Fruit fly (Drosophila melanogaster) whole organism, embryonic: ENCODE measurements around the gene DPCoAC.

ENCODE experiments used
- Adf1 ChIP-seq: fragments of 200-800 bp; sonication (Bioruptor generic); IDR thresholded peaks from 2 replicates; pipeline ENCODE4 v1.3.6; 2022; ENCODE audit warnings: missing biosample characterization, missing genetic modification characterization
- Antp ChIP-seq: fragments of 200-800 bp; sonication (Bioruptor generic); optimal IDR thresholded peaks from 3 replicates; lab custom pipeline; 2016; ENCODE audit warnings: missing biosample characterization, missing genetic modification characterization
- CG11504 ChIP-seq: fragments of 200-800 bp; sonication (Bioruptor generic); optimal IDR thresholded peaks from 3 replicates; lab custom pipeline; 2019; ENCODE audit warnings: missing biosample characterization, mild to moderate bottlenecking, missing genetic modification characterization, moderate library complexity
- CG12236 ChIP-seq: fragments of 200-800 bp; sonication (Bioruptor generic); optimal IDR thresholded peaks from 2 replicates; lab custom pipeline; 2016; ENCODE audit warnings: missing biosample characterization, missing genetic modification characterization
- CG15601 ChIP-seq: fragments of 200-800 bp; sonication (Bioruptor generic); optimal IDR thresholded peaks from 3 replicates; lab custom pipeline; 2019; ENCODE audit warnings: missing biosample characterization, mild to moderate bottlenecking, missing genetic modification characterization, moderate library complexity
- CG17186 ChIP-seq: fragments of 200-800 bp; sonication (Bioruptor generic); optimal IDR thresholded peaks from 3 replicates; lab custom pipeline; 2017; ENCODE audit warnings: missing biosample characterization, missing genetic modification reagents, missing genetic modification characterization
- CG17361 ChIP-seq: fragments of 200-800 bp; sonication (Bioruptor generic); IDR thresholded peaks from 3 replicates; pipeline ENCODE4 v1.3.6; 2022; ENCODE audit warnings: missing biosample characterization, missing genetic modification characterization
- CG2875 ChIP-seq: fragments of 200-800 bp; sonication (Bioruptor generic); optimal IDR thresholded peaks from 2 replicates; lab custom pipeline; 2017; ENCODE audit warnings: missing biosample characterization, mild to moderate bottlenecking, missing genetic modification characterization, missing genetic modification reagents
- CG3065 ChIP-seq: fragments of 200-800 bp; sonication (Bioruptor generic); optimal IDR thresholded peaks from 2 replicates; lab custom pipeline; 2016; ENCODE audit warnings: missing biosample characterization, missing genetic modification characterization
- CG3163 ChIP-seq: fragments of 200-800 bp; sonication (Bioruptor generic); optimal IDR thresholded peaks from 3 replicates; lab custom pipeline; 2016; ENCODE audit warnings: missing biosample characterization, missing genetic modification characterization
- CG3995 ChIP-seq: fragments of 200-800 bp; sonication (Bioruptor generic); optimal IDR thresholded peaks from 3 replicates; lab custom pipeline; 2016; ENCODE audit warnings: missing biosample characterization, missing genetic modification characterization
- CG4360 ChIP-seq: fragments of 200-800 bp; sonication (Bioruptor generic); IDR thresholded peaks from 2 replicates; pipeline ENCODE4 v1.3.6; 2022; ENCODE audit warnings: missing biosample characterization, missing genetic modification characterization
- CG4404 ChIP-seq: fragments of 200-800 bp; sonication (Bioruptor generic); IDR thresholded peaks from 2 replicates; pipeline ENCODE4 v1.3.6; 2022; ENCODE audit warnings: missing biosample characterization, missing genetic modification characterization
- CG4730 ChIP-seq: fragments of 200-800 bp; sonication (Bioruptor generic); IDR thresholded peaks from 2 replicates; pipeline ENCODE4 v1.3.6; 2022; ENCODE audit warnings: missing biosample characterization, missing genetic modification characterization
- CG5953 ChIP-seq: fragments of 200-800 bp; sonication (Bioruptor generic); IDR thresholded peaks from 2 replicates; pipeline ENCODE4 v1.3.6; 2022; ENCODE audit warnings: missing biosample characterization, missing genetic modification characterization
- CG6175 ChIP-seq: fragments of 200-800 bp; sonication (Bioruptor generic); IDR thresholded peaks from 3 replicates; pipeline ENCODE4 v1.3.6; 2022; ENCODE audit warnings: missing biosample characterization, missing genetic modification characterization
- CG7928 ChIP-seq: fragments of 200-800 bp; sonication (Bioruptor generic); optimal IDR thresholded peaks from 2 replicates; lab custom pipeline; 2017; ENCODE audit warnings: missing biosample characterization, mild to moderate bottlenecking, missing genetic modification characterization
- CG8089 ChIP-seq: fragments of 200-800 bp; sonication (Bioruptor generic); optimal IDR thresholded peaks from 3 replicates; lab custom pipeline; 2016; ENCODE audit warnings: missing biosample characterization, missing genetic modification characterization
- CG8478 ChIP-seq: fragments of >200 bp; optimal IDR thresholded peaks from 2 replicates; lab custom pipeline; 2018
- CG8944 ChIP-seq: fragments of 200-800 bp; sonication (Bioruptor generic); optimal IDR thresholded peaks from 3 replicates; lab custom pipeline; 2016; ENCODE audit warnings: missing biosample characterization, missing genetic modification characterization
- CG9727 ChIP-seq: fragments of 200-800 bp; sonication (Bioruptor generic); optimal IDR thresholded peaks from 3 replicates; lab custom pipeline; 2017; ENCODE audit warnings: missing biosample characterization, mild to moderate bottlenecking, missing genetic modification characterization
- CG9817 ChIP-seq: fragments of 200-800 bp; sonication (Bioruptor generic); optimal IDR thresholded peaks from 2 replicates; lab custom pipeline; 2018; ENCODE audit warnings: missing biosample characterization, mild to moderate bottlenecking, missing genetic modification characterization, moderate library complexity
- CG9932 ChIP-seq: fragments of 200-800 bp; sonication (Bioruptor generic); IDR thresholded peaks from 2 replicates; pipeline ENCODE4 v1.3.6; 2022; ENCODE audit warnings: missing biosample characterization, missing genetic modification characterization
- Dfd ChIP-seq, 2 experiments: fragments of >200 bp; optimal IDR thresholded peaks; 2 replicates each; lab custom pipeline; 2017; ENCODE audit warnings: missing biosample characterization in 2 of 2, missing genetic modification characterization in 2 of 2
- E2f1 ChIP-seq: fragments of 200-800 bp; sonication (Bioruptor generic); IDR thresholded peaks from 2 replicates; pipeline ENCODE4 v1.3.6; 2022; ENCODE audit warnings: missing biosample characterization, missing genetic modification characterization
- Gug ChIP-seq: fragments of 200-800 bp; sonication (Bioruptor generic); IDR thresholded peaks from 4 replicates; pipeline ENCODE4 v1.3.6; 2022; ENCODE audit warnings: missing biosample characterization, missing genetic modification characterization
- H2.0 ChIP-seq: fragments of 200-800 bp; sonication (Bioruptor generic); IDR thresholded peaks from 2 replicates; pipeline ENCODE4 v1.3.6; 2022; ENCODE audit warnings: missing biosample characterization, missing genetic modification characterization
- Hsf ChIP-seq: fragments of 200-800 bp; sonication (Bioruptor generic); optimal IDR thresholded peaks from 3 replicates; lab custom pipeline; 2016; ENCODE audit warnings: missing biosample characterization, missing genetic modification characterization
- MBD-R2 ChIP-seq: fragments of 200-800 bp; sonication (Bioruptor generic); IDR thresholded peaks from 2 replicates; pipeline ENCODE4 v1.3.6; 2022; ENCODE audit warnings: missing biosample characterization, missing genetic modification characterization
- Mes4 ChIP-seq: fragments of 200-800 bp; sonication (Bioruptor generic); optimal IDR thresholded peaks from 2 replicates; lab custom pipeline; 2016; ENCODE audit warnings: missing biosample characterization, missing genetic modification characterization
- Rfx ChIP-seq: fragments of 200-800 bp; sonication (Bioruptor generic); IDR thresholded peaks from 2 replicates; pipeline ENCODE4 v1.3.6; 2022; ENCODE audit warnings: missing biosample characterization, missing genetic modification characterization
- Sin3A ChIP-seq: fragments of >200 bp; optimal IDR thresholded peaks from 2 replicates; lab custom pipeline; 2018
- Sox102F ChIP-seq: fragments of 200-800 bp; sonication (Bioruptor generic); optimal IDR thresholded peaks from 2 replicates; lab custom pipeline; 2018; ENCODE audit warnings: missing biosample characterization, mild to moderate bottlenecking, missing genetic modification characterization, moderate library complexity
- Trl ChIP-seq, 3 experiments: fragments of >200 bp in 2 of 3; fragments of 200-800 bp in 1 of 3; sonication (Bioruptor generic) in 1 of 3; optimal IDR thresholded peaks; 2 replicates in 1 of 3; 3 replicates in 2 of 3; lab custom pipeline; 2016 to 2017; ENCODE audit warnings: missing biosample characterization in 1 of 3, missing genetic modification characterization in 1 of 3
- ash1 ChIP-seq: fragments of 200-800 bp; sonication (Bioruptor generic); optimal IDR thresholded peaks from 2 replicates; lab custom pipeline; 2018; ENCODE audit warnings: missing biosample characterization, mild to moderate bottlenecking, missing genetic modification characterization
- btn ChIP-seq: fragments of 200-800 bp; sonication (Bioruptor generic); optimal IDR thresholded peaks from 2 replicates; lab custom pipeline; 2016; ENCODE audit warnings: missing biosample characterization, missing genetic modification characterization
- cas ChIP-seq: fragments of 200-800 bp; sonication (Bioruptor generic); IDR thresholded peaks from 2 replicates; pipeline ENCODE4 v1.3.6; 2022; ENCODE audit warnings: missing biosample characterization, missing genetic modification characterization
- cato ChIP-seq: fragments of 200-800 bp; sonication (Bioruptor generic); optimal IDR thresholded peaks from 2 replicates; lab custom pipeline; 2016; ENCODE audit warnings: missing biosample characterization, missing genetic modification characterization, borderline replicate concordance
- crp ChIP-seq, 2 experiments: fragments of 200-800 bp; sonication (Bioruptor generic); optimal IDR thresholded peaks; 2 replicates in 1 of 2; 3 replicates in 1 of 2; lab custom pipeline; 2017; ENCODE audit warnings: missing biosample characterization in 2 of 2, missing genetic modification characterization in 2 of 2, mild to moderate bottlenecking in 1 of 2, moderate library complexity in 1 of 2
- cwo ChIP-seq: fragments of 200-800 bp; sonication (Bioruptor generic); optimal IDR thresholded peaks from 3 replicates; lab custom pipeline; 2017; ENCODE audit warnings: missing biosample characterization, missing genetic modification characterization, mild to moderate bottlenecking, moderate library complexity, missing genetic modification reagents
- dmrt11E ChIP-seq: fragments of 200-800 bp; sonication (Bioruptor generic); optimal IDR thresholded peaks from 3 replicates; lab custom pipeline; 2018; ENCODE audit warnings: missing biosample characterization, mild to moderate bottlenecking, missing genetic modification characterization, moderate library complexity
- gce ChIP-seq: fragments of 200-800 bp; sonication (Bioruptor generic); IDR thresholded peaks from 3 replicates; pipeline ENCODE4 v1.3.6; 2022; ENCODE audit warnings: missing biosample characterization, missing genetic modification characterization
- inv ChIP-seq: fragments of 200-800 bp; sonication (Bioruptor generic); IDR thresholded peaks from 2 replicates; pipeline ENCODE4 v1.3.6; 2022; ENCODE audit warnings: missing biosample characterization, missing genetic modification characterization; ENCODE audit not compliant: partially characterized antibody
- mld ChIP-seq: fragments of 200-800 bp; sonication (Bioruptor generic); IDR thresholded peaks from 3 replicates; pipeline ENCODE4 v1.3.6; 2022; ENCODE audit warnings: missing biosample characterization, missing genetic modification characterization; ENCODE audit not compliant: partially characterized antibody
- odd ChIP-seq: fragments of 200-800 bp; sonication (Bioruptor generic); optimal IDR thresholded peaks from 2 replicates; lab custom pipeline; 2017; ENCODE audit warnings: missing biosample characterization, mild to moderate bottlenecking, missing genetic modification characterization
- pum ChIP-seq: fragments of 200-800 bp; sonication (Bioruptor generic); optimal IDR thresholded peaks from 2 replicates; lab custom pipeline; 2016; ENCODE audit warnings: missing biosample characterization, missing genetic modification characterization
- scrt ChIP-seq: fragments of 200-800 bp; sonication (Bioruptor generic); optimal IDR thresholded peaks from 2 replicates; lab custom pipeline; 2018; ENCODE audit warnings: missing biosample characterization, mild to moderate bottlenecking, missing genetic modification characterization, moderate library complexity
- sisA ChIP-seq: fragments of 200-800 bp; sonication (Bioruptor generic); IDR thresholded peaks from 2 replicates; pipeline ENCODE4 v1.3.6; 2022; ENCODE audit warnings: missing biosample characterization, missing genetic modification characterization
- tio ChIP-seq: fragments of 200-800 bp; sonication (Bioruptor generic); optimal IDR thresholded peaks from 2 replicates; lab custom pipeline; 2017; ENCODE audit warnings: missing biosample characterization, missing genetic modification characterization, inconsistent platforms
- vfl ChIP-seq: fragments of 200-800 bp; sonication (Bioruptor generic); optimal IDR thresholded peaks from 2 replicates; lab custom pipeline; 2016; ENCODE audit warnings: missing biosample characterization, missing genetic modification characterization

Gene DPCoAC

dm6 chr3R:20592517-20593462 is 35.3 kb upstream of the DPCoAC start, which contains the start of the genes Pus1 and bon (continued):
- TF ChIP-seq CG3163 (GFP tag; lab: Kevin White, UChicago) = no peak
- no peak for TF ChIP-seq CG6175 (GFP tag; lab: Robert Waterston, UW)
- TF ChIP-seq Antp (GFP tag; lab: Kevin White, UChicago) = peak; percentile 49
- TF ChIP-seq CG5953 = 0 out of 2 replicates have a peak, but pooled peaks have one; percentile 26
- TF ChIP-seq mld (GFP tag; lab: Robert Waterston, UW) = no peak
- no peak for TF ChIP-seq CG2875 (GFP tag; lab: Kevin White, UChicago)
- peak; percentile 14 for TF ChIP-seq pum
- no peak for TF ChIP-seq odd
- TF ChIP-seq Sox102F (GFP tag; lab: Kevin White, UChicago) = no peak
- peak in 1 of 2 experiments; percentile 34 for TF ChIP-seq Trl (optimal IDR thresholded peaks at IDR 0.05; lab: Kevin White, UChicago)
- no peak for TF ChIP-seq Trl (GFP tag; optimal IDR thresholded peaks at IDR 0.05; lab: Kevin White, UChicago)
- TF ChIP-seq Sin3A (lab: Kevin White, UChicago) = peak; percentile 43
- TF ChIP-seq sisA (GFP tag; lab: Robert Waterston, UW) = peak; percentile 42; the same call in 1 of the 2 replicates
- no peak for TF ChIP-seq Mes4 (GFP tag; lab: Kevin White, UChicago)
- TF ChIP-seq MBD-R2 (GFP tag; lab: Robert Waterston, UW) = 0 out of 2 replicates have a peak, but pooled peaks have one; percentile 34
- peak; percentile 43 for TF ChIP-seq Rfx (GFP tag; lab: Robert Waterston, UW)
- TF ChIP-seq btn (GFP tag; lab: Kevin White, UChicago) = no peak
- no peak for TF ChIP-seq Gug (GFP tag; lab: Robert Waterston, UW)
- TF ChIP-seq CG8478 (lab: Kevin White, UChicago) = peak; percentile 65
- peak; percentile 75 for TF ChIP-seq cwo
- TF ChIP-seq CG17361 (GFP tag; lab: Robert Waterston, UW) = no peak
- no peak for TF ChIP-seq CG3995
- TF ChIP-seq ash1 (GFP tag; lab: Kevin White, UChicago) = no peak
- TF ChIP-seq CG9932 (GFP tag; lab: Robert Waterston, UW) = peak; percentile 54
- TF ChIP-seq cato = no peak
- no peak for TF ChIP-seq CG8944 (GFP tag; lab: Kevin White, UChicago)
- TF ChIP-seq CG4360 (GFP tag; lab: Robert Waterston, UW) = no peak
- no peak for TF ChIP-seq H2.0 (GFP tag; lab: Robert Waterston, UW)
- TF ChIP-seq inv (GFP tag; lab: Robert Waterston, UW) = no peak
- TF ChIP-seq crp (GFP tag; optimal IDR thresholded peaks at IDR 0.05; lab: Kevin White, UChicago) = peak; percentile 18 to 86
- no peak for TF ChIP-seq CG3065 (GFP tag; lab: Kevin White, UChicago)
- no peak for TF ChIP-seq CG7928 (GFP tag; lab: Kevin White, UChicago)
- no peak for TF ChIP-seq E2f1 (GFP tag; lab: Robert Waterston, UW)
- TF ChIP-seq scrt (GFP tag; lab: Kevin White, UChicago) = no peak
- TF ChIP-seq CG8089 (GFP tag; lab: Kevin White, UChicago) = no peak
- no peak for TF ChIP-seq CG4730
- TF ChIP-seq tio = no peak
- no peak for TF ChIP-seq Adf1
- TF ChIP-seq gce = no peak
- TF ChIP-seq CG15601 (tag; lab: Kevin White, UChicago) = peak; percentile 14
- TF ChIP-seq CG11504 = peak; percentile 29
- TF ChIP-seq Hsf (GFP tag; lab: Kevin White, UChicago) = peak; percentile 43
- TF ChIP-seq cas = no peak
- no peak for TF ChIP-seq CG9727 (GFP tag; lab: Kevin White, UChicago)
- TF ChIP-seq CG12236 (GFP tag; lab: Kevin White, UChicago) = no peak
- TF ChIP-seq CG17186 (GFP tag; lab: Kevin White, UChicago) = peak; percentile 64
- TF ChIP-seq dmrt11E (tag; lab: Kevin White, UChicago) = no peak
- TF ChIP-seq vfl (GFP tag; lab: Kevin White, UChicago) = no peak
- no peak for TF ChIP-seq CG9817 (tag; lab: Kevin White, UChicago)
- no peak for TF ChIP-seq CG4404 (GFP tag; lab: Robert Waterston, UW)
- no peak for TF ChIP-seq Dfd (GFP tag; optimal IDR thresholded peaks at IDR 0.05; lab: Kevin White, UChicago)
